Worm (Caenorhabditis elegans) whole organism, late embryonic: ENCODE data around the gene cacn-1.

Source experiments
- C08G9.2 ChIP-seq: sonication (generic microtip); optimal IDR thresholded peaks from 2 replicates; lab custom pipeline; 2016; ENCODE audit warnings: mild to moderate bottlenecking, missing genetic modification characterization, moderate library complexity, missing compliant biosample characterization
- F13H6.1 ChIP-seq: sonication (generic microtip); optimal IDR thresholded peaks from 2 replicates; lab custom pipeline; 2016; ENCODE audit warnings: missing genetic modification characterization, missing compliant biosample characterization
- K02D7.2 ChIP-seq: sonication (generic microtip); optimal IDR thresholded peaks from 2 replicates; lab custom pipeline; 2017; ENCODE audit warnings: mild to moderate bottlenecking, missing genetic modification characterization, missing compliant biosample characterization
- K09A11.1 ChIP-seq: sonication (generic microtip); optimal IDR thresholded peaks from 2 replicates; lab custom pipeline; 2017; ENCODE audit warnings: antibody characterized with exemption, mild to moderate bottlenecking, missing genetic modification characterization, missing compliant biosample characterization; ENCODE audit not compliant: insufficient read depth
- T23F11.4 ChIP-seq: fragments of 200-800 bp; sonication (Bioruptor generic); optimal IDR thresholded peaks from 2 replicates; lab custom pipeline; 2018; ENCODE audit warnings: mild to moderate bottlenecking, missing genetic modification characterization, missing compliant biosample characterization
- Y22D7AL.16 ChIP-seq: sonication (generic microtip); optimal IDR thresholded peaks from 2 replicates; lab custom pipeline; 2016; ENCODE audit warnings: missing genetic modification characterization, missing compliant biosample characterization
- ahr-1 ChIP-seq: sonication (generic microtip); optimal IDR thresholded peaks from 2 replicates; lab custom pipeline; 2016; ENCODE audit warnings: missing genetic modification characterization, missing compliant biosample characterization
- ama-1 ChIP-seq: fragments of 150-350 bp; optimal IDR thresholded peaks from 2 replicates; lab custom pipeline; 2014
- ceh-14 ChIP-seq: sonication (generic microtip); optimal IDR thresholded peaks from 2 replicates; lab custom pipeline; 2016; ENCODE audit warnings: missing genotype, missing genetic modification characterization, missing compliant biosample characterization
- ceh-18 ChIP-seq: sonication (generic microtip); optimal IDR thresholded peaks from 2 replicates; lab custom pipeline; 2016; ENCODE audit warnings: missing genetic modification characterization, missing compliant biosample characterization
- ceh-19 ChIP-seq: fragments of 200-800 bp; sonication (Bioruptor generic); optimal IDR thresholded peaks from 2 replicates; lab custom pipeline; 2018; ENCODE audit warnings: mild to moderate bottlenecking, missing genetic modification characterization, missing compliant biosample characterization
- ceh-2 ChIP-seq: sonication (generic microtip); optimal IDR thresholded peaks from 2 replicates; lab custom pipeline; 2016; ENCODE audit warnings: missing genotype, missing genetic modification characterization, missing compliant biosample characterization
- ceh-24 ChIP-seq: sonication (generic microtip); optimal IDR thresholded peaks from 2 replicates; lab custom pipeline; 2016; ENCODE audit warnings: mild to moderate bottlenecking, missing genetic modification characterization, missing compliant biosample characterization
- ceh-30 ChIP-seq: fragments of 150-350 bp; optimal IDR thresholded peaks from 2 replicates; lab custom pipeline; 2014; ENCODE audit warnings: missing biosample characterization, missing genetic modification characterization
- ceh-31 ChIP-seq: sonication (generic microtip); optimal IDR thresholded peaks from 2 replicates; lab custom pipeline; 2016; ENCODE audit warnings: missing genetic modification characterization, missing compliant biosample characterization
- ceh-34 ChIP-seq: sonication (generic microtip); optimal IDR thresholded peaks from 2 replicates; lab custom pipeline; 2016; ENCODE audit warnings: mild to moderate bottlenecking, missing genetic modification characterization, missing compliant biosample characterization
- ceh-45 ChIP-seq: fragments of 200-800 bp; sonication (Bioruptor generic); IDR thresholded peaks from 2 replicates; pipeline ENCODE4 v1.3.6; 2022; ENCODE audit warnings: missing genetic modification reagents, missing genetic modification characterization, missing compliant biosample characterization
- ceh-48 ChIP-seq: sonication (generic microtip); optimal IDR thresholded peaks from 2 replicates; lab custom pipeline; 2016; ENCODE audit warnings: missing genetic modification characterization, inconsistent platforms, missing compliant biosample characterization
- che-1 ChIP-seq: sonication (generic microtip); optimal IDR thresholded peaks from 2 replicates; lab custom pipeline; 2016; ENCODE audit warnings: mild to moderate bottlenecking, missing genetic modification characterization, missing compliant biosample characterization
- dve-1 ChIP-seq: sonication (generic microtip); optimal IDR thresholded peaks from 2 replicates; lab custom pipeline; 2017; ENCODE audit warnings: antibody characterized with exemption, mild to moderate bottlenecking, missing genetic modification characterization, missing compliant biosample characterization
- elt-2 ChIP-seq: sonication (generic microtip); optimal IDR thresholded peaks from 2 replicates; lab custom pipeline; 2016; ENCODE audit warnings: missing genetic modification reagents, missing genetic modification characterization, missing compliant biosample characterization
- ets-4 ChIP-seq: sonication (generic microtip); optimal IDR thresholded peaks from 2 replicates; lab custom pipeline; 2016; ENCODE audit warnings: missing genetic modification characterization, missing compliant biosample characterization
- fax-1 ChIP-seq: sonication (generic microtip); optimal IDR thresholded peaks from 2 replicates; lab custom pipeline; 2016; ENCODE audit warnings: missing genotype, missing genetic modification characterization, missing compliant biosample characterization
- fkh-10 ChIP-seq: fragments of 150-350 bp; optimal IDR thresholded peaks from 2 replicates; lab custom pipeline; 2014; ENCODE audit warnings: missing biosample characterization, missing genetic modification reagents, missing genetic modification characterization
- fkh-6 ChIP-seq: sonication (generic microtip); optimal IDR thresholded peaks from 2 replicates; lab custom pipeline; 2016; ENCODE audit warnings: missing genetic modification characterization, missing compliant biosample characterization
- gmeb-2 ChIP-seq: sonication (generic microtip); optimal IDR thresholded peaks from 2 replicates; lab custom pipeline; 2016; ENCODE audit warnings: missing genetic modification characterization, inconsistent platforms, missing compliant biosample characterization
- hlh-13 ChIP-seq: fragments of 200-800 bp; sonication (Bioruptor generic); optimal IDR thresholded peaks from 2 replicates; lab custom pipeline; 2018; ENCODE audit warnings: mild to moderate bottlenecking, missing genetic modification characterization, missing compliant biosample characterization
- hlh-15 ChIP-seq: sonication (generic microtip); optimal IDR thresholded peaks from 2 replicates; lab custom pipeline; 2016; ENCODE audit warnings: missing genetic modification characterization, missing compliant biosample characterization
- hlh-30 ChIP-seq: sonication (generic microtip); optimal IDR thresholded peaks from 2 replicates; lab custom pipeline; 2017; ENCODE audit warnings: antibody characterized with exemption, missing genetic modification characterization, missing compliant biosample characterization; ENCODE audit not compliant: insufficient read depth
- hlh-6 ChIP-seq: sonication (generic microtip); optimal IDR thresholded peaks from 2 replicates; lab custom pipeline; 2016; ENCODE audit warnings: missing genotype, missing genetic modification characterization, missing compliant biosample characterization
- lim-6 ChIP-seq: sonication (generic microtip); optimal IDR thresholded peaks from 2 replicates; lab custom pipeline; 2016; ENCODE audit warnings: missing genetic modification characterization, missing compliant biosample characterization
- lin-11 ChIP-seq: fragments of 200-800 bp; sonication (Bioruptor generic); optimal IDR thresholded peaks from 2 replicates; lab custom pipeline; 2018; ENCODE audit warnings: mild to moderate bottlenecking, missing genetic modification characterization, missing compliant biosample characterization
- madf-2 ChIP-seq: sonication (generic microtip); optimal IDR thresholded peaks from 2 replicates; lab custom pipeline; 2017; ENCODE audit warnings: missing genetic modification characterization, missing compliant biosample characterization
- mec-3 ChIP-seq: sonication (generic microtip); optimal IDR thresholded peaks from 2 replicates; lab custom pipeline; 2016; ENCODE audit warnings: borderline replicate concordance, missing genetic modification characterization, missing compliant biosample characterization
- nfya-1 ChIP-seq: sonication (generic microtip); optimal IDR thresholded peaks from 2 replicates; lab custom pipeline; 2017; ENCODE audit warnings: missing genetic modification characterization, mild to moderate bottlenecking, missing compliant biosample characterization, antibody characterized with exemption, moderate library complexity
- nhr-11 ChIP-seq: fragments of 150-350 bp; optimal IDR thresholded peaks from 2 replicates; lab custom pipeline; 2014; ENCODE audit warnings: missing biosample characterization, missing genetic modification characterization
- nhr-232 ChIP-seq: sonication (generic microtip); optimal IDR thresholded peaks from 2 replicates; lab custom pipeline; 2016; ENCODE audit warnings: missing genetic modification characterization, missing compliant biosample characterization
- pax-1 ChIP-seq: fragments of 150-350 bp; optimal IDR thresholded peaks from 2 replicates; lab custom pipeline; 2014; ENCODE audit warnings: missing biosample characterization, missing genetic modification characterization
- pha-2 ChIP-seq: sonication (generic microtip); optimal IDR thresholded peaks from 2 replicates; lab custom pipeline; 2017; ENCODE audit warnings: mild to moderate bottlenecking, missing genetic modification characterization, missing compliant biosample characterization
- pha-4 ChIP-seq: fragments of 150-350 bp; optimal IDR thresholded peaks from 2 replicates; lab custom pipeline; 2018; ENCODE audit warnings: missing biosample characterization, missing genetic modification reagents, missing genetic modification characterization
- pros-1 ChIP-seq: fragments of 150-350 bp; optimal IDR thresholded peaks from 2 replicates; lab custom pipeline; 2014; ENCODE audit warnings: missing biosample characterization, missing genetic modification reagents, missing genetic modification characterization
- ref-2 ChIP-seq: sonication (generic microtip); optimal IDR thresholded peaks from 2 replicates; lab custom pipeline; 2016; ENCODE audit warnings: missing genetic modification characterization, missing compliant biosample characterization
- rnt-1 ChIP-seq: sonication (generic microtip); optimal IDR thresholded peaks from 2 replicates; lab custom pipeline; 2016; ENCODE audit warnings: missing genetic modification characterization, missing compliant biosample characterization
- sdc-2 ChIP-seq: sonication (generic microtip); optimal IDR thresholded peaks from 2 replicates; lab custom pipeline; 2016; ENCODE audit warnings: missing genotype, missing genetic modification characterization, missing compliant biosample characterization
- sox-4 ChIP-seq: sonication (generic microtip); optimal IDR thresholded peaks from 2 replicates; lab custom pipeline; 2017; ENCODE audit warnings: mild to moderate bottlenecking, missing genetic modification characterization, inconsistent platforms, missing compliant biosample characterization
- syd-9 ChIP-seq: sonication (generic microtip); optimal IDR thresholded peaks from 2 replicates; lab custom pipeline; 2016; ENCODE audit warnings: mild to moderate bottlenecking, missing genetic modification characterization, moderate library complexity, missing compliant biosample characterization
- tbx-2 ChIP-seq: sonication (generic microtip); optimal IDR thresholded peaks from 2 replicates; lab custom pipeline; 2016; ENCODE audit warnings: missing genetic modification characterization, missing compliant biosample characterization
- tbx-7 ChIP-seq: sonication (generic microtip); optimal IDR thresholded peaks from 2 replicates; lab custom pipeline; 2016; ENCODE audit warnings: missing genotype, missing genetic modification characterization, missing compliant biosample characterization
- ttx-3 ChIP-seq: sonication (generic microtip); optimal IDR thresholded peaks from 2 replicates; lab custom pipeline; 2016; ENCODE audit warnings: missing genetic modification reagents, missing genetic modification characterization, missing compliant biosample characterization
- unc-3 ChIP-seq, 2 experiments: fragments of 200-800 bp in 1 of 2; sonication (Bioruptor generic) in 1 of 2; sonication (generic microtip) in 1 of 2; conservative IDR thresholded peaks in 1 of 2; optimal IDR thresholded peaks in 1 of 2; 2 replicates each; pipeline versions ENCODE4 v1.3.6 to Lab custom; 2016 to 2022; ENCODE audit warnings: missing compliant biosample characterization in 2 of 2, missing genetic modification characterization in 2 of 2, missing genetic modification reagents in 1 of 2
- unc-42 ChIP-seq: sonication (generic microtip); optimal IDR thresholded peaks from 2 replicates; lab custom pipeline; 2016; ENCODE audit warnings: missing genotype, missing genetic modification characterization, missing compliant biosample characterization
- unc-86 ChIP-seq: sonication (generic microtip); optimal IDR thresholded peaks from 2 replicates; lab custom pipeline; 2016; ENCODE audit warnings: missing genetic modification characterization, missing compliant biosample characterization
- zip-5 ChIP-seq: sonication (generic microtip); optimal IDR thresholded peaks from 2 replicates; lab custom pipeline; 2016; ENCODE audit warnings: missing genetic modification characterization, missing compliant biosample characterization

The cacn-1 gene

DNA sequence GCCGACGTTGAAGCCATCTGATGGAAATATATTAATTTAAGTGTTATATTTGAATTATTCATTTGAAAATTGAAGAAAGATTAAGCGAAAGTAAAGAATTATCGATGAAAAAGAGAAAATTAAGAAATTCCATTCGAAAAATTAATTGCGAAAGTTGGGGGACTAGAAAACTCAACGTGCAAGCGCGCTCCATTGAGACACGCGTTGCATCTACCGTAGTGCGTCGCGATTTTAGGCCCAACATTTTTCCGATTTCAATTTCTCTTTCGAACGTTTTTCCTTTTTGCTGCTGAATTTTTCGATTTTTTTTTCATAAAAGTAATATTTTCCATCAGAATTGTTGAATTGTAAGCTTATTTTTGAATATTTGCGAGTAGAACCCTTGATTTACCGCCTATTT is 12.4 kb upstream of the cacn-1 start, which contains the start of gene Y48B6A.1:
Y48B6A.1 (minus strand) TSS at position 17 of the 400 bp plus-strand sequence.
- TF ChIP-seq ceh-24 (tag; lab: Kevin White, UChicago): no peak
- TF ChIP-seq che-1 (tag; lab: Kevin White, UChicago): no peak
- TF ChIP-seq ets-4 (tag; lab: Kevin White, UChicago): peak; percentile 97
- peak; percentile 84 for TF ChIP-seq dve-1
- no peak for TF ChIP-seq ama-1 (lab: Kevin White, UChicago)
- TF ChIP-seq K02D7.2 (tag; lab: Kevin White, UChicago): no peak
- peak; percentile 88 for TF ChIP-seq rnt-1 (tag; lab: Kevin White, UChicago)
- no peak for TF ChIP-seq gmeb-2 (tag; lab: Kevin White, UChicago)
- no peak for TF ChIP-seq pha-4 (tag; lab: Kevin White, UChicago)
- peak; percentile 84 for TF ChIP-seq pax-1 (tag; lab: Kevin White, UChicago)
- peak; percentile 28 for TF ChIP-seq ttx-3 (tag; lab: Kevin White, UChicago)
- peak; percentile 79 for TF ChIP-seq mec-3 (tag; lab: Kevin White, UChicago)
- peak; percentile 67 for TF ChIP-seq F13H6.1 (tag; lab: Kevin White, UChicago)
- TF ChIP-seq C08G9.2: peak; percentile 94
- TF ChIP-seq ceh-45 (GFP tag; lab: Robert Waterston, UW): no peak
- peak; percentile 95 for TF ChIP-seq ceh-30
- TF ChIP-seq ceh-31: peak; percentile 98
- TF ChIP-seq ceh-19 (GFP tag; lab: Kevin White, UChicago): no peak
- TF ChIP-seq tbx-2 (tag; lab: Kevin White, UChicago): peak; percentile 92
- peak; percentile 47 for TF ChIP-seq madf-2 (tag; lab: Kevin White, UChicago)
- TF ChIP-seq nhr-232 (tag; lab: Kevin White, UChicago): no peak
- TF ChIP-seq ref-2 (tag; lab: Kevin White, UChicago): peak; percentile 92
- no peak for TF ChIP-seq pros-1 (tag; lab: Kevin White, UChicago)
- peak; percentile 82 for TF ChIP-seq ceh-14
- no peak for TF ChIP-seq sox-4 (tag; lab: Kevin White, UChicago)
- TF ChIP-seq K09A11.1 (tag; lab: Kevin White, UChicago): peak; percentile 32
- TF ChIP-seq hlh-13: peak; percentile 48
- TF ChIP-seq lin-11: no peak
- peak; percentile 16 for TF ChIP-seq pha-2 (tag; lab: Kevin White, UChicago)
- peak; percentile 56 for TF ChIP-seq unc-86 (tag; lab: Kevin White, UChicago)
- peak; percentile 56 for TF ChIP-seq fax-1 (tag; lab: Kevin White, UChicago)
- peak; percentile 44 for TF ChIP-seq hlh-30 (tag; lab: Kevin White, UChicago)
- TF ChIP-seq hlh-6 (tag; lab: Kevin White, UChicago): no peak
- TF ChIP-seq nfya-1 (tag; lab: Kevin White, UChicago): peak; percentile 94
- no peak for TF ChIP-seq Y22D7AL.16 (tag; lab: Kevin White, UChicago)
- TF ChIP-seq hlh-15 (tag; lab: Kevin White, UChicago): no peak
- TF ChIP-seq ceh-18 (tag; lab: Kevin White, UChicago): peak; percentile 75
- TF ChIP-seq syd-9: no peak
- TF ChIP-seq ceh-2 (tag; lab: Kevin White, UChicago): peak; percentile 89
- peak; percentile 29 for TF ChIP-seq sdc-2 (tag; lab: Kevin White, UChicago)
- peak; percentile 41 for TF ChIP-seq ahr-1
- peak; percentile 71 for TF ChIP-seq zip-5 (tag; lab: Kevin White, UChicago)
- TF ChIP-seq fkh-10 (GFP tag; lab: Kevin White, UChicago): no peak
- peak; percentile 83 for TF ChIP-seq ceh-34 (tag; lab: Kevin White, UChicago)
- peak; percentile 78 for TF ChIP-seq lim-6 (tag; lab: Kevin White, UChicago)
- no peak for TF ChIP-seq T23F11.4 (GFP tag; lab: Kevin White, UChicago)
- no peak for TF ChIP-seq unc-3 (GFP tag; conservative IDR thresholded peaks at IDR 0.05; lab: Robert Waterston, UW)
- TF ChIP-seq unc-3 (tag; optimal IDR thresholded peaks at IDR 0.05; lab: Kevin White, UChicago): no peak
- peak; percentile 58 for TF ChIP-seq elt-2 (tag; lab: Kevin White, UChicago)
- peak; percentile 55 for TF ChIP-seq fkh-6 (tag; lab: Kevin White, UChicago)
- TF ChIP-seq nhr-11: no peak
- TF ChIP-seq tbx-7 (tag; lab: Kevin White, UChicago): peak; percentile 82
- TF ChIP-seq ceh-48: peak; percentile 47
- TF ChIP-seq unc-42 (tag; lab: Kevin White, UChicago): peak; percentile 89
